Worm (Caenorhabditis elegans) whole organism, young adult: ENCODE results near the gene mrps-35.

Experiments
- B0336.3 ChIP-seq: fragments of 200-800 bp; sonication (Bioruptor generic); IDR thresholded peaks from 2 replicates; pipeline ENCODE4 v1.3.6; 2022; ENCODE audit warnings: missing genetic modification characterization, missing compliant biosample characterization
- C06A6.2 ChIP-seq: fragments of 200-800 bp; sonication (Bioruptor generic); conservative IDR thresholded peaks from 2 replicates; pipeline ENCODE4 v1.3.6; 2022; ENCODE audit warnings: missing genetic modification characterization, missing compliant biosample characterization
- F23B12.7 ChIP-seq: sonication (generic microtip); optimal IDR thresholded peaks from 2 replicates; lab custom pipeline; 2017; ENCODE audit warnings: missing genetic modification characterization, mild to moderate bottlenecking, missing compliant biosample characterization, antibody characterized with exemption, moderate library complexity; ENCODE audit not compliant: insufficient read depth
- F33H1.4 ChIP-seq: fragments of 200-800 bp; sonication (Bioruptor generic); IDR thresholded peaks from 2 replicates; pipeline ENCODE4 v1.3.6; 2022; ENCODE audit warnings: missing genetic modification reagents, missing genetic modification characterization, missing compliant biosample characterization
- K11D2.4 ChIP-seq: fragments of 200-800 bp; sonication (Bioruptor generic); IDR thresholded peaks from 2 replicates; pipeline ENCODE4 v1.3.6; 2022; ENCODE audit warnings: missing genetic modification reagents, missing genetic modification characterization, missing compliant biosample characterization
- K12H6.12 ChIP-seq: fragments of 200-800 bp; sonication (Bioruptor generic); optimal IDR thresholded peaks from 2 replicates; lab custom pipeline; 2018; ENCODE audit warnings: mild to moderate bottlenecking, missing genetic modification characterization, missing compliant biosample characterization
- Y53F4B.3 ChIP-seq: fragments of 200-800 bp; sonication (Bioruptor generic); IDR thresholded peaks from 2 replicates; pipeline ENCODE4 v1.3.6; 2022; ENCODE audit warnings: missing genetic modification reagents, missing genetic modification characterization, missing compliant biosample characterization
- Y95B8A.8 ChIP-seq: fragments of 200-800 bp; sonication (Bioruptor generic); IDR thresholded peaks from 2 replicates; pipeline ENCODE4 v1.3.6; 2022; ENCODE audit warnings: missing genetic modification reagents, missing genetic modification characterization, missing compliant biosample characterization
- ZK185.1 ChIP-seq: sonication (generic microtip); optimal IDR thresholded peaks from 2 replicates; lab custom pipeline; 2016; ENCODE audit warnings: mild to moderate bottlenecking, missing genetic modification characterization, missing compliant biosample characterization; ENCODE audit not compliant: poor library complexity, severe bottlenecking
- akir-1 ChIP-seq: fragments of 200-800 bp; sonication (Bioruptor generic); optimal IDR thresholded peaks from 2 replicates; lab custom pipeline; 2018; ENCODE audit warnings: mild to moderate bottlenecking, missing genetic modification characterization, moderate library complexity, missing compliant biosample characterization
- ama-1 ChIP-seq, 3 experiments: fragments of 150-350 bp in 1 of 3; sonication (generic microtip) in 2 of 3; optimal IDR thresholded peaks; 2 replicates each; lab custom pipeline; 2014 to 2018; ENCODE audit warnings: missing biosample characterization in 2 of 3, missing genetic modification characterization in 2 of 3, missing genetic modification reagents in 2 of 3
- attf-3 ChIP-seq: fragments of 200-800 bp; sonication (Bioruptor generic); conservative IDR thresholded peaks from 2 replicates; pipeline ENCODE4 v1.3.6; 2022; ENCODE audit warnings: missing genetic modification reagents, missing genetic modification characterization, missing compliant biosample characterization
- cebp-1 ChIP-seq, 2 experiments: fragments of 200-800 bp in 1 of 2; sonication (Bioruptor generic) in 1 of 2; sonication (generic microtip) in 1 of 2; IDR thresholded peaks in 1 of 2; optimal IDR thresholded peaks in 1 of 2; 2 replicates each; pipeline versions ENCODE4 v1.3.6 to Lab custom; 2017 to 2022; ENCODE audit warnings: missing compliant biosample characterization in 2 of 2, missing genetic modification characterization in 2 of 2, mild to moderate bottlenecking in 1 of 2, missing genetic modification reagents in 1 of 2, moderate library complexity in 1 of 2
- ceh-100 ChIP-seq: fragments of 200-800 bp; sonication (Bioruptor generic); IDR thresholded peaks from 2 replicates; pipeline ENCODE4 v1.3.6; 2022; ENCODE audit warnings: missing genetic modification reagents, missing genetic modification characterization, missing compliant biosample characterization
- ceh-58 ChIP-seq: fragments of 200-800 bp; sonication (Bioruptor generic); IDR thresholded peaks from 2 replicates; pipeline ENCODE4 v1.3.6; 2022; ENCODE audit warnings: missing genetic modification characterization, missing compliant biosample characterization
- dpff-1 ChIP-seq: sonication (generic microtip); optimal IDR thresholded peaks from 2 replicates; lab custom pipeline; 2017; ENCODE audit warnings: mild to moderate bottlenecking, missing genetic modification characterization, missing compliant biosample characterization
- efl-1 ChIP-seq: fragments of 150-350 bp; optimal IDR thresholded peaks from 2 replicates; lab custom pipeline; 2014; ENCODE audit warnings: missing biosample characterization, missing genetic modification reagents, missing genetic modification characterization
- egl-18 ChIP-seq: fragments of 200-800 bp; sonication (Bioruptor generic); IDR thresholded peaks from 2 replicates; pipeline ENCODE4 v1.3.6; 2022; ENCODE audit warnings: missing genetic modification reagents, missing genetic modification characterization, missing compliant biosample characterization
- fkh-3 ChIP-seq: sonication (generic microtip); optimal IDR thresholded peaks from 2 replicates; lab custom pipeline; 2016; ENCODE audit warnings: mild to moderate bottlenecking, missing genetic modification characterization, missing compliant biosample characterization
- gei-17 ChIP-seq: fragments of 200-800 bp; sonication (Bioruptor generic); optimal IDR thresholded peaks from 2 replicates; lab custom pipeline; 2018; ENCODE audit warnings: mild to moderate bottlenecking, missing genetic modification characterization, missing compliant biosample characterization
- hrde-1 ChIP-seq: sonication (generic microtip); optimal IDR thresholded peaks from 2 replicates; lab custom pipeline; 2016; ENCODE audit warnings: missing genetic modification characterization, mild to moderate bottlenecking, missing compliant biosample characterization, moderate library complexity, missing genotype, missing genetic modification reagents, borderline replicate concordance
- hsf-1 ChIP-seq: fragments of 200-800 bp; sonication (Bioruptor generic); IDR thresholded peaks from 2 replicates; pipeline ENCODE4 v1.3.6; 2022; ENCODE audit warnings: missing genetic modification reagents, missing genetic modification characterization, missing compliant biosample characterization
- let-607 ChIP-seq, 2 experiments: fragments of 200-800 bp in 1 of 2; sonication (Bioruptor generic) in 1 of 2; sonication (generic microtip) in 1 of 2; optimal IDR thresholded peaks; 2 replicates each; lab custom pipeline; 2016 to 2018; ENCODE audit warnings: mild to moderate bottlenecking in 2 of 2, missing compliant biosample characterization in 2 of 2, missing genetic modification characterization in 2 of 2, moderate library complexity in 2 of 2, missing genotype in 1 of 2
- lin-54 ChIP-seq: fragments of 200-800 bp; sonication (Bioruptor generic); optimal IDR thresholded peaks from 2 replicates; lab custom pipeline; 2018; ENCODE audit warnings: mild to moderate bottlenecking, missing genetic modification characterization, missing compliant biosample characterization
- lsl-1 ChIP-seq: fragments of 200-800 bp; sonication (Bioruptor generic); optimal IDR thresholded peaks from 2 replicates; lab custom pipeline; 2018; ENCODE audit warnings: mild to moderate bottlenecking, missing genetic modification characterization, moderate library complexity, missing compliant biosample characterization
- lsy-27 ChIP-seq: sonication (generic microtip); optimal IDR thresholded peaks from 2 replicates; lab custom pipeline; 2017; ENCODE audit warnings: missing genetic modification characterization, mild to moderate bottlenecking, missing compliant biosample characterization, antibody characterized with exemption, missing genotype, borderline replicate concordance; ENCODE audit not compliant: insufficient read depth
- madf-3 ChIP-seq: fragments of 200-800 bp; sonication (Bioruptor generic); IDR thresholded peaks from 2 replicates; pipeline ENCODE4 v1.3.6; 2022; ENCODE audit warnings: missing genetic modification reagents, missing genetic modification characterization, missing compliant biosample characterization
- madf-8 ChIP-seq: fragments of 200-800 bp; sonication (Bioruptor generic); conservative IDR thresholded peaks from 2 replicates; pipeline ENCODE4 v1.3.6; 2022; ENCODE audit warnings: missing genetic modification reagents, missing genetic modification characterization, missing compliant biosample characterization
- mxl-1 ChIP-seq: sonication (generic microtip); optimal IDR thresholded peaks from 2 replicates; lab custom pipeline; 2016; ENCODE audit warnings: missing genetic modification characterization, missing compliant biosample characterization
- nfya-1 ChIP-seq: sonication (generic microtip); optimal IDR thresholded peaks from 2 replicates; lab custom pipeline; 2017; ENCODE audit warnings: antibody characterized with exemption, missing compliant biosample characterization, missing genetic modification characterization, borderline replicate concordance; ENCODE audit not compliant: insufficient read depth
- nfya-2 ChIP-seq: fragments of 200-800 bp; sonication (Bioruptor generic); IDR thresholded peaks from 2 replicates; pipeline ENCODE4 v1.3.6; 2022; ENCODE audit warnings: missing genetic modification reagents, missing genetic modification characterization, missing compliant biosample characterization
- nhr-120 ChIP-seq: fragments of 200-800 bp; sonication (Bioruptor generic); IDR thresholded peaks from 2 replicates; pipeline ENCODE4 v1.3.6; 2022; ENCODE audit warnings: missing genetic modification characterization, missing compliant biosample characterization
- nhr-27 ChIP-seq: fragments of 200-800 bp; sonication (Bioruptor generic); optimal IDR thresholded peaks from 2 replicates; lab custom pipeline; 2018; ENCODE audit warnings: mild to moderate bottlenecking, missing genetic modification characterization, moderate library complexity, missing compliant biosample characterization
- nhr-80 ChIP-seq: sonication (generic microtip); optimal IDR thresholded peaks from 2 replicates; lab custom pipeline; 2016; ENCODE audit warnings: missing genetic modification characterization, missing compliant biosample characterization
- pbrm-1 ChIP-seq: fragments of 200-800 bp; sonication (Bioruptor generic); IDR thresholded peaks from 2 replicates; pipeline ENCODE4 v1.3.6; 2022; ENCODE audit warnings: missing genetic modification reagents, missing genetic modification characterization, missing compliant biosample characterization
- pha-4 ChIP-seq: fragments of 150-350 bp; sonication (generic microtip); optimal IDR thresholded peaks from 2 replicates; lab custom pipeline; 2014; ENCODE audit warnings: missing biosample characterization, missing genetic modification reagents, missing genetic modification characterization
- repo-1 ChIP-seq: sonication (generic microtip); optimal IDR thresholded peaks from 2 replicates; lab custom pipeline; 2017; ENCODE audit warnings: mild to moderate bottlenecking, missing genetic modification characterization, missing compliant biosample characterization
- sdz-38 ChIP-seq: sonication (generic microtip); optimal IDR thresholded peaks from 2 replicates; lab custom pipeline; 2016; ENCODE audit warnings: missing genotype, missing genetic modification characterization, missing compliant biosample characterization
- sea-2 ChIP-seq: fragments of 200-800 bp; sonication (Bioruptor generic); IDR thresholded peaks from 2 replicates; pipeline ENCODE4 v1.3.6; 2022; ENCODE audit warnings: missing genetic modification characterization, missing compliant biosample characterization
- snpc-1.3 ChIP-seq: sonication (generic microtip); optimal IDR thresholded peaks from 2 replicates; lab custom pipeline; 2017; ENCODE audit warnings: missing genetic modification characterization, mild to moderate bottlenecking, missing compliant biosample characterization, antibody characterized with exemption, moderate library complexity, missing genotype, missing genetic modification reagents; ENCODE audit not compliant: insufficient read depth
- tbp1 ChIP-seq: fragments of 200-800 bp; sonication (Bioruptor generic); optimal IDR thresholded peaks from 2 replicates; lab custom pipeline; 2018; ENCODE audit warnings: mild to moderate bottlenecking, missing genetic modification characterization, missing compliant biosample characterization
- tlf-1 ChIP-seq: fragments of 200-800 bp; sonication (Bioruptor generic); optimal IDR thresholded peaks from 2 replicates; lab custom pipeline; 2018; ENCODE audit warnings: mild to moderate bottlenecking, missing genetic modification characterization, missing compliant biosample characterization
- unc-62 ChIP-seq: fragments of 150-350 bp; optimal IDR thresholded peaks from 2 replicates; lab custom pipeline; 2014; ENCODE audit warnings: missing biosample characterization, missing genetic modification reagents, missing genetic modification characterization
- ztf-18 ChIP-seq: sonication (generic microtip); optimal IDR thresholded peaks from 2 replicates; lab custom pipeline; 2016; ENCODE audit warnings: missing genotype, mild to moderate bottlenecking, missing genetic modification characterization, missing compliant biosample characterization
- ztf-22 ChIP-seq: fragments of 200-800 bp; sonication (Bioruptor generic); optimal IDR thresholded peaks from 2 replicates; lab custom pipeline; 2018; ENCODE audit warnings: mild to moderate bottlenecking, missing genetic modification characterization, moderate library complexity, missing compliant biosample characterization

mrps-35 gene

DNA sequence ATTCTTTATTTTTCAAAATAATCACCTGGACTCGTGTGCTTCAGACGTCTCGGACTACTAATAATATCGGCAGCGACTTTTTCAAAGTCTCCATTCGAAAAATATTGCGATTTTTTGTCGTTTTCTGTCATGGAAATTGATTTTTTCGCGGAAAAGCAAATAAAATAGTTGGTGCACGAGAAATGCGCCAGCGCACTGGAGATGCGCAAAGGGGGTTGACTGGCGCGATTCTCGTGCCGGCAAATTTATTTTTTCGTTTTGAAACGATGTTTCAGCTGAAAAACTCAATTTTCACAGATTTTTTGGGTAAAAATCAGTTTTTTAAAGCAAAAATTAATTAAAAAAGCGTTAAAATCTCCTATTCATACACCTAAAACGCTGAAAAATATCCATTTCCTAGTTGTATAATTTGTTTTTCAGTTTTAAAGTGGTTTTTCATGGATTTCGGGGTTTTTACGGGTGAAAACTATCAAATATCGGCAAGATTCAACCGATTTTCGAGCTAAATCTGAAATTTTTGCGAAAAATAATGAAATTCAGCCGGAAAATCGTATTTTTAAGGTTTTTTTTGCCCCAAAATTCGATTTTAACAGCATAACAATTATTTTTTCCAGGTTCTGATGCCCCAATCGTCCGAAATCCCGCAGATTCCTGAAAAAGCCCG, 9.3 kb downstream of the mrps-35 start, which contains the start of the genes reps-1 and Y39B6A.37 (continued):
- TF ChIP-seq Y53F4B.3 (GFP tag; lab: Robert Waterston, UW) (no peak), nfya-2 (GFP tag; lab: Robert Waterston, UW) (no peak), B0336.3 (peak; percentile 86), F33H1.4 (GFP tag; lab: Robert Waterston, UW) (peak; percentile 44), K12H6.12 (tag; lab: Kevin White, UChicago) (peak; percentile 78), attf-3 (0 out of 2 replicates have a peak, but pooled peaks have one; percentile 44), hrde-1 (tag; lab: Kevin White, UChicago) (no peak), ztf-22 (GFP tag; lab: Kevin White, UChicago) (no peak), ceh-58 (GFP tag; lab: Robert Waterston, UW) (no peak), madf-3 (no peak), efl-1 (GFP tag; lab: Kevin White, UChicago) (peak; percentile 1), sdz-38 (tag; lab: Kevin White, UChicago) (no peak), pha-4 (no peak), cebp-1 (GFP tag; IDR thresholded peaks at IDR 0.05; lab: Robert Waterston, UW) (no peak), cebp-1 (tag; optimal IDR thresholded peaks at IDR 0.05; lab: Kevin White, UChicago) (peak; percentile 78), Y95B8A.8 (GFP tag; lab: Robert Waterston, UW) (peak; percentile 59; the same call in 1 of the 2 replicates), sea-2 (GFP tag; lab: Robert Waterston, UW) (no peak), K11D2.4 (GFP tag; lab: Robert Waterston, UW) (peak; percentile 80), dpff-1 (tag; lab: Kevin White, UChicago) (no peak), nhr-120 (GFP tag; lab: Robert Waterston, UW) (no peak), nfya-1 (tag; lab: Kevin White, UChicago) (no peak), ama-1 (optimal IDR thresholded peaks at IDR 0.05; lab: Kevin White, UChicago) (no peak), ama-1 (GFP tag; optimal IDR thresholded peaks at IDR 0.05; lab: Kevin White, UChicago) (no peak), F23B12.7 (tag; lab: Kevin White, UChicago) (peak; percentile 20), repo-1 (tag; lab: Kevin White, UChicago) (no peak), lsy-27 (tag; lab: Kevin White, UChicago) (no peak), C06A6.2 (GFP tag; lab: Robert Waterston, UW) (peak; percentile 72), fkh-3 (tag; lab: Kevin White, UChicago) (no peak), ZK185.1 (no peak), egl-18 (GFP tag; lab: Robert Waterston, UW) (no peak), akir-1 (GFP tag; lab: Kevin White, UChicago) (no peak), hsf-1 (no peak), gei-17 (GFP tag; lab: Kevin White, UChicago) (peak; percentile 27), pbrm-1 (GFP tag; lab: Robert Waterston, UW) (peak; percentile 85), tlf-1 (GFP tag; lab: Kevin White, UChicago) (peak; percentile 32), tbp1 (GFP tag; lab: Kevin White, UChicago) (peak; percentile 45), unc-62 (GFP tag; lab: Kevin White, UChicago) (no peak), lsl-1 (GFP tag; lab: Kevin White, UChicago) (peak; percentile 58), let-607 (tag; optimal IDR thresholded peaks at IDR 0.05; lab: Kevin White, UChicago) (peak in 1 of 2 experiments; percentile 9), ztf-18 (tag; lab: Kevin White, UChicago) (peak; percentile 97), snpc-1.3 (tag; lab: Kevin White, UChicago) (peak; percentile 1), madf-8 (0 out of 2 replicates have a peak, but pooled peaks have one; percentile 11), lin-54 (peak; percentile 74), ceh-100 (GFP tag; lab: Robert Waterston, UW) (no peak), mxl-1 (no peak), nhr-80 (tag; lab: Kevin White, UChicago) (peak; percentile 0), nhr-27 (no peak)
